Fruit fly (Drosophila melanogaster) whole organism, embryonic: ENCODE results near the gene CG15011.
A peak's percentile ranks its signal among the peaks of the same experiment; 100 is the strongest.

Experiments
- Ada2b ChIP-seq: fragments of 200-800 bp; sonication (Bioruptor generic); IDR thresholded peaks from 2 replicates; pipeline ENCODE4 v1.3.6; 2022; ENCODE audit warnings: missing biosample characterization, missing genetic modification characterization
- Antp ChIP-seq: fragments of 200-800 bp; sonication (Bioruptor generic); optimal IDR thresholded peaks from 3 replicates; lab custom pipeline; 2016; ENCODE audit warnings: missing biosample characterization, missing genetic modification characterization
- Bdp1 ChIP-seq: fragments of 200-800 bp; sonication (Bioruptor generic); optimal IDR thresholded peaks from 3 replicates; lab custom pipeline; 2016; ENCODE audit warnings: missing biosample characterization, missing genetic modification characterization
- Blimp-1 ChIP-seq: fragments of 200-800 bp; sonication (Bioruptor generic); optimal IDR thresholded peaks from 3 replicates; lab custom pipeline; 2018; ENCODE audit warnings: missing biosample characterization, missing genetic modification characterization, mild to moderate bottlenecking, moderate library complexity, missing genetic modification reagents
- CG1024 ChIP-seq: fragments of 200-800 bp; sonication (Bioruptor generic); IDR thresholded peaks from 2 replicates; pipeline ENCODE4 v1.3.6; 2022; ENCODE audit warnings: missing biosample characterization, missing genetic modification characterization
- CG10565 ChIP-seq: fragments of 200-800 bp; sonication (Bioruptor generic); optimal IDR thresholded peaks from 3 replicates; lab custom pipeline; 2016; ENCODE audit warnings: missing biosample characterization, mild to moderate bottlenecking, missing genetic modification characterization
- CG10654 ChIP-seq: fragments of 200-800 bp; sonication (Bioruptor generic); optimal IDR thresholded peaks from 2 replicates; lab custom pipeline; 2016; ENCODE audit warnings: missing biosample characterization, missing genetic modification characterization
- CG11504 ChIP-seq: fragments of 200-800 bp; sonication (Bioruptor generic); optimal IDR thresholded peaks from 3 replicates; lab custom pipeline; 2019; ENCODE audit warnings: missing biosample characterization, mild to moderate bottlenecking, missing genetic modification characterization, moderate library complexity
- CG13775 ChIP-seq: fragments of 200-800 bp; sonication (Bioruptor generic); optimal IDR thresholded peaks from 3 replicates; lab custom pipeline; 2017; ENCODE audit warnings: missing biosample characterization, mild to moderate bottlenecking, missing genetic modification characterization
- CG14667 ChIP-seq: fragments of 200-800 bp; sonication (Bioruptor generic); IDR thresholded peaks from 2 replicates; pipeline ENCODE4 v1.3.6; 2022; ENCODE audit warnings: missing biosample characterization, missing genetic modification characterization
- CG17385 ChIP-seq: fragments of 200-800 bp; sonication (Bioruptor generic); optimal IDR thresholded peaks from 3 replicates; lab custom pipeline; 2018; ENCODE audit warnings: missing biosample characterization, mild to moderate bottlenecking, missing genetic modification characterization
- CG1792 ChIP-seq: fragments of 200-800 bp; sonication (Bioruptor generic); optimal IDR thresholded peaks from 2 replicates; lab custom pipeline; 2016; ENCODE audit warnings: missing biosample characterization, missing genetic modification characterization
- CG2199 ChIP-seq: fragments of 200-800 bp; sonication (Bioruptor generic); IDR thresholded peaks from 3 replicates; pipeline ENCODE4 v1.3.6; 2022; ENCODE audit warnings: missing biosample characterization, missing genetic modification characterization
- CG33557 ChIP-seq: fragments of 200-800 bp; sonication (Bioruptor generic); optimal IDR thresholded peaks from 2 replicates; lab custom pipeline; 2019; ENCODE audit warnings: missing biosample characterization, mild to moderate bottlenecking, missing genetic modification characterization, moderate library complexity
- CG3407 ChIP-seq: fragments of 200-800 bp; sonication (Bioruptor generic); optimal IDR thresholded peaks from 2 replicates; lab custom pipeline; 2018; ENCODE audit warnings: missing biosample characterization, mild to moderate bottlenecking, missing genetic modification characterization
- CG4404 ChIP-seq: fragments of 200-800 bp; sonication (Bioruptor generic); IDR thresholded peaks from 2 replicates; pipeline ENCODE4 v1.3.6; 2022; ENCODE audit warnings: missing biosample characterization, missing genetic modification characterization
- CG6791 ChIP-seq: fragments of 200-800 bp; sonication (Bioruptor generic); IDR thresholded peaks from 3 replicates; pipeline ENCODE4 v1.3.6; 2022; ENCODE audit warnings: missing biosample characterization, missing genetic modification characterization; ENCODE audit not compliant: partially characterized antibody
- CG7839 ChIP-seq: fragments of 200-800 bp; sonication (Bioruptor generic); optimal IDR thresholded peaks from 3 replicates; lab custom pipeline; 2018; ENCODE audit warnings: missing biosample characterization, mild to moderate bottlenecking, missing genetic modification characterization, moderate library complexity
- CG9876 ChIP-seq: fragments of 200-800 bp; sonication (Bioruptor generic); optimal IDR thresholded peaks from 2 replicates; lab custom pipeline; 2016; ENCODE audit warnings: missing biosample characterization, missing genetic modification characterization
- CoRest ChIP-seq: fragments of 200-800 bp; sonication (Bioruptor generic); optimal IDR thresholded peaks from 3 replicates; lab custom pipeline; 2018; ENCODE audit warnings: missing biosample characterization, mild to moderate bottlenecking, missing genetic modification characterization, moderate library complexity
- D19B ChIP-seq: fragments of 200-800 bp; sonication (Bioruptor generic); optimal IDR thresholded peaks from 2 replicates; lab custom pipeline; 2017; ENCODE audit warnings: missing biosample characterization, mild to moderate bottlenecking, missing genetic modification characterization
- Dad ChIP-seq: fragments of 200-800 bp; sonication (Bioruptor generic); optimal IDR thresholded peaks from 3 replicates; lab custom pipeline; 2016; ENCODE audit warnings: missing biosample characterization, missing genetic modification characterization
- Eip74EF ChIP-seq, 2 experiments: fragments of 200-800 bp in 1 of 2; fragments of >200 bp in 1 of 2; sonication (Bioruptor generic) in 1 of 2; optimal IDR thresholded peaks; 2 replicates each; lab custom pipeline; 2017 to 2019; ENCODE audit warnings: missing biosample characterization in 2 of 2, missing genetic modification characterization in 2 of 2, mild to moderate bottlenecking in 1 of 2, moderate library complexity in 1 of 2
- Lhr ChIP-seq: fragments of 200-800 bp; sonication (Bioruptor generic); optimal IDR thresholded peaks from 3 replicates; lab custom pipeline; 2017; ENCODE audit warnings: mild to moderate bottlenecking, missing biosample characterization, missing genetic modification reagents, missing genetic modification characterization
- Nf-YB ChIP-seq: fragments of 200-800 bp; sonication (Bioruptor generic); optimal IDR thresholded peaks from 3 replicates; lab custom pipeline; 2019; ENCODE audit warnings: missing biosample characterization, mild to moderate bottlenecking, missing genetic modification characterization, moderate library complexity
- Sry-β ChIP-seq: fragments of 200-800 bp; sonication (Bioruptor generic); optimal IDR thresholded peaks from 2 replicates; lab custom pipeline; 2018; ENCODE audit warnings: missing biosample characterization, mild to moderate bottlenecking, missing genetic modification characterization, moderate library complexity
- Usf ChIP-seq: fragments of 200-800 bp; sonication (Bioruptor generic); optimal IDR thresholded peaks from 2 replicates; lab custom pipeline; 2017; ENCODE audit warnings: missing genotype, missing biosample characterization, missing genetic modification characterization
- al ChIP-seq: fragments of 200-800 bp; sonication (Bioruptor generic); IDR thresholded peaks from 2 replicates; pipeline ENCODE4 v1.3.6; 2022; ENCODE audit warnings: missing biosample characterization, missing genetic modification characterization
- az2 ChIP-seq: fragments of 200-800 bp; sonication (Bioruptor generic); optimal IDR thresholded peaks from 3 replicates; lab custom pipeline; 2016; ENCODE audit warnings: missing biosample characterization, missing genetic modification characterization
- bsh ChIP-seq, 2 experiments: fragments of 200-800 bp; sonication (Bioruptor generic); optimal IDR thresholded peaks; 2 replicates each; lab custom pipeline; 2017 to 2018; ENCODE audit warnings: mild to moderate bottlenecking in 2 of 2, missing biosample characterization in 2 of 2, missing genetic modification characterization in 2 of 2, moderate library complexity in 1 of 2
- chif ChIP-seq, 2 experiments: fragments of 200-800 bp; sonication (Bioruptor generic); optimal IDR thresholded peaks; 3 replicates each; lab custom pipeline; 2016; ENCODE audit warnings: missing biosample characterization in 2 of 2, missing genetic modification characterization in 2 of 2
- chinmo ChIP-seq: fragments of 200-800 bp; sonication (Bioruptor generic); IDR thresholded peaks from 4 replicates; pipeline ENCODE4 v1.3.6; 2022; ENCODE audit warnings: missing biosample characterization, missing genetic modification characterization; ENCODE audit not compliant: partially characterized antibody
- chn ChIP-seq: fragments of 200-800 bp; sonication (Bioruptor generic); optimal IDR thresholded peaks from 2 replicates; lab custom pipeline; 2016; ENCODE audit warnings: missing biosample characterization, missing genetic modification characterization
- crc ChIP-seq: fragments of 200-800 bp; sonication (Bioruptor generic); optimal IDR thresholded peaks from 2 replicates; lab custom pipeline; 2016; ENCODE audit warnings: missing biosample characterization, missing genetic modification characterization
- dimm ChIP-seq: fragments of 200-800 bp; sonication (Bioruptor generic); IDR thresholded peaks from 2 replicates; pipeline ENCODE4 v1.3.6; 2022; ENCODE audit warnings: missing biosample characterization, missing genetic modification characterization
- dmrt99B ChIP-seq: fragments of 200-800 bp; sonication (Bioruptor generic); optimal IDR thresholded peaks from 2 replicates; lab custom pipeline; 2018; ENCODE audit warnings: missing biosample characterization, mild to moderate bottlenecking, missing genetic modification characterization, moderate library complexity
- fd96Cb ChIP-seq: fragments of 200-800 bp; sonication (Bioruptor generic); optimal IDR thresholded peaks from 2 replicates; lab custom pipeline; 2018; ENCODE audit warnings: missing biosample characterization, mild to moderate bottlenecking, missing genetic modification characterization, moderate library complexity
- hbn ChIP-seq: fragments of 200-800 bp; sonication (Bioruptor generic); IDR thresholded peaks from 2 replicates; pipeline ENCODE4 v1.3.6; 2022; ENCODE audit warnings: missing biosample characterization, missing genetic modification characterization; ENCODE audit not compliant: partially characterized antibody
- klu ChIP-seq: fragments of 200-800 bp; sonication (Bioruptor generic); IDR thresholded peaks from 2 replicates; pipeline ENCODE4 v1.3.6; 2022; ENCODE audit warnings: missing biosample characterization, missing genetic modification characterization
- kni ChIP-seq: fragments of 200-800 bp; sonication (Bioruptor generic); optimal IDR thresholded peaks from 3 replicates; lab custom pipeline; 2017; ENCODE audit warnings: mild to moderate bottlenecking, missing biosample characterization, missing genetic modification reagents, missing genetic modification characterization
- nerfin-2 ChIP-seq: fragments of 200-800 bp; sonication (Bioruptor generic); IDR thresholded peaks from 2 replicates; pipeline ENCODE4 v1.3.6; 2022; ENCODE audit warnings: missing biosample characterization, missing genetic modification characterization; ENCODE audit not compliant: partially characterized antibody
- run ChIP-seq: fragments of 200-800 bp; sonication (Bioruptor generic); optimal IDR thresholded peaks from 3 replicates; lab custom pipeline; 2018; ENCODE audit warnings: missing biosample characterization, mild to moderate bottlenecking, missing genetic modification characterization
- sd ChIP-seq: fragments of 200-800 bp; sonication (Bioruptor generic); optimal IDR thresholded peaks from 3 replicates; lab custom pipeline; 2018; ENCODE audit warnings: missing biosample characterization, mild to moderate bottlenecking, missing genetic modification characterization, moderate library complexity
- sima ChIP-seq: fragments of 200-800 bp; sonication (Bioruptor generic); optimal IDR thresholded peaks from 2 replicates; lab custom pipeline; 2016; ENCODE audit warnings: missing biosample characterization, missing genetic modification characterization
- tio ChIP-seq: fragments of 200-800 bp; sonication (Bioruptor generic); optimal IDR thresholded peaks from 2 replicates; lab custom pipeline; 2017; ENCODE audit warnings: missing biosample characterization, missing genetic modification characterization, inconsistent platforms

CG15011 gene

dm6 chr3L:4270949-4271827, 12.2 kb upstream of the CG15011 start (continued):
- TF ChIP-seq CG1792 (GFP tag; lab: Kevin White, UChicago) (no peak), CG1024 (GFP tag; lab: Robert Waterston, UW) (no peak), al (GFP tag; lab: Robert Waterston, UW) (no peak), chif (GFP tag; optimal IDR thresholded peaks at IDR 0.05; lab: Kevin White, UChicago) (no peak), CG17385 (GFP tag; lab: Kevin White, UChicago) (no peak), crc (no peak), bsh (GFP tag; optimal IDR thresholded peaks at IDR 0.05; lab: Kevin White, UChicago) (peak in 1 of 2 experiments; percentile 11), sima (GFP tag; lab: Kevin White, UChicago) (no peak), CG10565 (GFP tag; lab: Kevin White, UChicago) (no peak), CG14667 (no peak), CG2199 (GFP tag; lab: Robert Waterston, UW) (0 out of 3 replicates have a peak, but pooled peaks have one; percentile 30), CG33557 (GFP tag; lab: Kevin White, UChicago) (no peak), chinmo (GFP tag; lab: Robert Waterston, UW) (0 out of 4 replicates have a peak, but pooled peaks have one; percentile 41), nerfin-2 (GFP tag; lab: Robert Waterston, UW) (peak; percentile 26; the same call in 1 of the 2 replicates), CG7839 (no peak), dimm (GFP tag; lab: Robert Waterston, UW) (no peak), Blimp-1 (GFP tag; lab: Kevin White, UChicago) (peak; percentile 96), hbn (GFP tag; lab: Robert Waterston, UW) (no peak), D19B (GFP tag; lab: Kevin White, UChicago) (no peak), kni (GFP tag; lab: Kevin White, UChicago) (peak; percentile 52)
- TF ChIP-seq, all 482 proteins: peak for 7

DNA sequence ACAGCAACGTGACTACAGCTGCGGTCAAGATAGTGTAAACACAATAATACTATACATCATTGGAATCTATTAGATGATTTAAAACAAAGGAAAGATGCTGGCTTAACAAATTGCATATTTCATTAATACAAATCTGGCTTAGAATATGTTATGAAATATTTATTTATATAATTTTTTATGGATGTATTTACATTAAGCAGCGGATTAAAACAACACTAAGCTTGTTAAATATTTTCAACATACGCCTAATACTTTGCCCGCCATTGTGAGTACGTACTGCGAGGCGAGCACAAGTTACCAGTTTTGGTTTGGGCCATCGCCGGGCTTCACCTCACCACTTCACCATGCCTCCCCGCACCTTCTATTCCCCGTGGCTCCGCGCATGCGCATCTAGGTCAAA, 11.0 kb upstream of the CG15011 start:
- TF ChIP-seq CoRest (peak; percentile 84), dmrt99B (tag; lab: Kevin White, UChicago) (peak; percentile 85), run (tag; lab: Kevin White, UChicago) (peak; percentile 72), CG6791 (0 out of 3 replicates have a peak, but pooled peaks have one; percentile 15), CG10654 (GFP tag; lab: Kevin White, UChicago) (peak; percentile 50), Usf (GFP tag; lab: Kevin White, UChicago) (peak; percentile 15), Antp (GFP tag; lab: Kevin White, UChicago) (no peak), klu (GFP tag; lab: Robert Waterston, UW) (no peak), Bdp1 (no peak), chn (GFP tag; lab: Kevin White, UChicago) (no peak), CG13775 (peak; percentile 38), Dad (GFP tag; lab: Kevin White, UChicago) (no peak), Nf-YB (GFP tag; lab: Kevin White, UChicago) (peak; percentile 60), CG4404 (GFP tag; lab: Robert Waterston, UW) (peak; percentile 35; the same call in 1 of the 2 replicates), Sry-β (GFP tag; lab: Kevin White, UChicago) (no peak), chif (GFP tag; optimal IDR thresholded peaks at IDR 0.05; lab: Kevin White, UChicago) (no peak), Ada2b (GFP tag; lab: Robert Waterston, UW) (peak; percentile 58), CG9876 (GFP tag; lab: Kevin White, UChicago) (no peak), CG11504 (tag; lab: Kevin White, UChicago) (peak; percentile 87), CG3407 (peak; percentile 53), tio (GFP tag; lab: Kevin White, UChicago) (peak; percentile 27), hbn (GFP tag; lab: Robert Waterston, UW) (no peak), Eip74EF (GFP tag; optimal IDR thresholded peaks at IDR 0.05; lab: Kevin White, UChicago) (peak in 1 of 2 experiments; percentile 69), CG7839 (peak; percentile 84), dimm (GFP tag; lab: Robert Waterston, UW) (no peak), fd96Cb (tag; lab: Kevin White, UChicago) (peak; percentile 72), az2 (peak; percentile 44), Lhr (GFP tag; lab: Kevin White, UChicago) (peak; percentile 15), sd (tag; lab: Kevin White, UChicago) (peak; percentile 33)
